Worm (Caenorhabditis elegans) whole organism, L2 larva: ENCODE data around the gene F35E8.2.

Experiments
- C34F6.9 ChIP-seq: fragments of 150-350 bp; optimal IDR thresholded peaks from 2 replicates; lab custom pipeline; 2014; ENCODE audit warnings: missing biosample characterization, missing genetic modification characterization
- F13H6.1 ChIP-seq: sonication (generic microtip); optimal IDR thresholded peaks from 2 replicates; lab custom pipeline; 2016; ENCODE audit warnings: missing genetic modification characterization, missing compliant biosample characterization
- R02D3.7 ChIP-seq: fragments of 150-350 bp; optimal IDR thresholded peaks from 2 replicates; lab custom pipeline; 2014; ENCODE audit warnings: missing biosample characterization, missing genetic modification characterization
- Y55F3AM.14 ChIP-seq: fragments of 200-800 bp; sonication (Bioruptor generic); optimal IDR thresholded peaks from 2 replicates; lab custom pipeline; 2018; ENCODE audit warnings: mild to moderate bottlenecking, missing genetic modification characterization, missing compliant biosample characterization
- ZK546.5 ChIP-seq: sonication (generic microtip); optimal IDR thresholded peaks from 2 replicates; lab custom pipeline; 2017; ENCODE audit warnings: missing biosample characterization, missing genetic modification characterization
- alr-1 ChIP-seq: fragments of 150-350 bp; optimal IDR thresholded peaks from 2 replicates; lab custom pipeline; 2014; ENCODE audit warnings: missing biosample characterization, missing genetic modification characterization
- aly-2 ChIP-seq: fragments of 150-350 bp; optimal IDR thresholded peaks from 2 replicates; lab custom pipeline; 2014; ENCODE audit warnings: missing biosample characterization, missing genetic modification characterization
- ama-1 ChIP-seq: fragments of 150-350 bp; optimal IDR thresholded peaks from 2 replicates; lab custom pipeline; 2018; ENCODE audit warnings: inconsistent platforms
- blmp-1 ChIP-seq: sonication (generic microtip); optimal IDR thresholded peaks from 2 replicates; lab custom pipeline; 2017; ENCODE audit warnings: missing genetic modification characterization, mild to moderate bottlenecking, missing compliant biosample characterization, antibody characterized with exemption, moderate library complexity; ENCODE audit not compliant: insufficient read depth
- ceh-16 ChIP-seq: fragments of 150-350 bp; optimal IDR thresholded peaks from 2 replicates; lab custom pipeline; 2014; ENCODE audit warnings: missing biosample characterization, missing genetic modification characterization
- ceh-82 ChIP-seq: fragments of 150-350 bp; optimal IDR thresholded peaks from 2 replicates; lab custom pipeline; 2014; ENCODE audit warnings: missing biosample characterization, missing genetic modification characterization
- crh-2 ChIP-seq: sonication (generic microtip); optimal IDR thresholded peaks from 2 replicates; lab custom pipeline; 2017; ENCODE audit warnings: missing biosample characterization, missing genetic modification characterization
- dmd-4 ChIP-seq: sonication (generic microtip); optimal IDR thresholded peaks from 2 replicates; lab custom pipeline; 2017; ENCODE audit warnings: missing biosample characterization, missing genetic modification characterization
- egl-27 ChIP-seq: sonication (generic microtip); optimal IDR thresholded peaks from 3 replicates; lab custom pipeline; 2017; ENCODE audit warnings: missing biosample characterization, missing genetic modification reagents, missing genetic modification characterization
- elt-1 ChIP-seq: fragments of 150-350 bp; optimal IDR thresholded peaks from 2 replicates; lab custom pipeline; 2014; ENCODE audit warnings: missing biosample characterization, missing genetic modification characterization
- elt-3 ChIP-seq: sonication (generic microtip); optimal IDR thresholded peaks from 2 replicates; lab custom pipeline; 2017; ENCODE audit warnings: missing biosample characterization, missing genetic modification characterization
- fos-1 ChIP-seq: fragments of 150-350 bp; optimal IDR thresholded peaks from 2 replicates; lab custom pipeline; 2014; ENCODE audit warnings: missing biosample characterization, missing genetic modification characterization
- gmeb-1 ChIP-seq: fragments of 150-350 bp; optimal IDR thresholded peaks from 2 replicates; lab custom pipeline; 2014; ENCODE audit warnings: missing biosample characterization, missing genetic modification characterization
- lin-11 ChIP-seq: fragments of 150-350 bp; sonication (generic microtip); optimal IDR thresholded peaks from 2 replicates; lab custom pipeline; 2014; ENCODE audit warnings: missing biosample characterization, missing genetic modification characterization, inconsistent platforms, mixed read lengths
- lin-13 ChIP-seq: fragments of 150-350 bp; optimal IDR thresholded peaks from 2 replicates; lab custom pipeline; 2014; ENCODE audit warnings: missing biosample characterization, missing genetic modification reagents, missing genetic modification characterization
- lin-39 ChIP-seq: fragments of 150-350 bp; optimal IDR thresholded peaks from 2 replicates; lab custom pipeline; 2014; ENCODE audit warnings: missing biosample characterization, missing genetic modification reagents, missing genetic modification characterization
- lsy-2 ChIP-seq, 2 experiments: fragments of 150-350 bp in 1 of 2; sonication (generic microtip) in 1 of 2; optimal IDR thresholded peaks; 2 replicates each; lab custom pipeline; 2014 to 2017; ENCODE audit warnings: missing biosample characterization in 2 of 2, missing genetic modification characterization in 2 of 2
- mab-5 ChIP-seq: fragments of 150-350 bp; optimal IDR thresholded peaks from 2 replicates; lab custom pipeline; 2014; ENCODE audit warnings: missing biosample characterization, missing genetic modification characterization
- mbf-1 ChIP-seq: sonication (generic microtip); optimal IDR thresholded peaks from 2 replicates; lab custom pipeline; 2017; ENCODE audit warnings: missing biosample characterization, missing genetic modification characterization
- mdl-1 ChIP-seq, 2 experiments: fragments of 150-350 bp in 1 of 2; sonication (generic microtip) in 1 of 2; optimal IDR thresholded peaks; 2 replicates each; lab custom pipeline; 2017; ENCODE audit warnings: missing biosample characterization in 2 of 2, missing genetic modification characterization in 2 of 2
- nhr-10 ChIP-seq: sonication (generic microtip); optimal IDR thresholded peaks from 2 replicates; lab custom pipeline; 2017; ENCODE audit warnings: missing biosample characterization, missing genetic modification characterization
- nhr-11 ChIP-seq: fragments of 150-350 bp; optimal IDR thresholded peaks from 2 replicates; lab custom pipeline; 2014; ENCODE audit warnings: missing biosample characterization, missing genetic modification characterization
- nhr-12 ChIP-seq: fragments of 150-350 bp; optimal IDR thresholded peaks from 2 replicates; lab custom pipeline; 2014; ENCODE audit warnings: missing biosample characterization, missing genetic modification characterization
- nhr-129 ChIP-seq: fragments of 150-350 bp; optimal IDR thresholded peaks from 2 replicates; lab custom pipeline; 2014; ENCODE audit warnings: missing biosample characterization, missing genetic modification characterization
- nhr-21 ChIP-seq: fragments of 150-350 bp; optimal IDR thresholded peaks from 2 replicates; lab custom pipeline; 2014; ENCODE audit warnings: missing biosample characterization, missing genetic modification characterization
- nhr-23 ChIP-seq: fragments of 150-350 bp; optimal IDR thresholded peaks from 2 replicates; lab custom pipeline; 2014; ENCODE audit warnings: missing biosample characterization, missing genetic modification reagents, missing genetic modification characterization
- nhr-237 ChIP-seq: fragments of 150-350 bp; optimal IDR thresholded peaks from 2 replicates; lab custom pipeline; 2014; ENCODE audit warnings: missing biosample characterization, missing genetic modification characterization
- nhr-25 ChIP-seq: fragments of 150-350 bp; sonication (generic microtip); optimal IDR thresholded peaks from 3 replicates; lab custom pipeline; 2014; ENCODE audit warnings: missing biosample characterization, missing genetic modification characterization
- nhr-6 ChIP-seq: fragments of 150-350 bp; optimal IDR thresholded peaks from 2 replicates; lab custom pipeline; 2014; ENCODE audit warnings: missing biosample characterization, missing genetic modification characterization
- nhr-77 ChIP-seq: fragments of 150-350 bp; optimal IDR thresholded peaks from 2 replicates; lab custom pipeline; 2014; ENCODE audit warnings: missing biosample characterization, missing genetic modification characterization
- peb-1 ChIP-seq: fragments of 150-350 bp; optimal IDR thresholded peaks from 2 replicates; lab custom pipeline; 2014; ENCODE audit warnings: missing biosample characterization, missing genetic modification characterization
- sem-4 ChIP-seq: fragments of 150-350 bp; optimal IDR thresholded peaks from 2 replicates; lab custom pipeline; 2014; ENCODE audit warnings: missing biosample characterization, missing genetic modification reagents, missing genetic modification characterization
- skn-1 ChIP-seq: sonication (generic microtip); optimal IDR thresholded peaks from 2 replicates; lab custom pipeline; 2017; ENCODE audit warnings: missing biosample characterization, missing genetic modification characterization
- sma-3 ChIP-seq: sonication (generic microtip); optimal IDR thresholded peaks from 2 replicates; lab custom pipeline; 2016; ENCODE audit warnings: missing genetic modification reagents, missing genetic modification characterization, missing compliant biosample characterization
- sma-9 ChIP-seq, 2 experiments: fragments of 150-350 bp in 1 of 2; sonication (generic microtip) in 1 of 2; optimal IDR thresholded peaks; 2 replicates each; lab custom pipeline; 2014 to 2016; ENCODE audit warnings: missing genetic modification characterization in 2 of 2, mild to moderate bottlenecking in 1 of 2, missing biosample characterization in 1 of 2, missing compliant biosample characterization in 1 of 2, missing genetic modification reagents in 1 of 2, moderate library complexity in 1 of 2
- snpc-4 ChIP-seq: fragments of 150-350 bp; optimal IDR thresholded peaks from 2 replicates; lab custom pipeline; 2014; ENCODE audit warnings: missing biosample characterization, missing genetic modification characterization
- unc-39 ChIP-seq: fragments of 150-350 bp; optimal IDR thresholded peaks from 2 replicates; lab custom pipeline; 2014; ENCODE audit warnings: missing biosample characterization, missing genetic modification characterization
- unc-55 ChIP-seq: fragments of 150-350 bp; sonication (generic microtip); optimal IDR thresholded peaks from 3 replicates; lab custom pipeline; 2014; ENCODE audit warnings: missing biosample characterization, missing genetic modification reagents, missing genetic modification characterization
- unc-62 ChIP-seq: fragments of 150-350 bp; optimal IDR thresholded peaks from 2 replicates; lab custom pipeline; 2014; ENCODE audit warnings: missing biosample characterization, missing genetic modification reagents, missing genetic modification characterization
- zag-1 ChIP-seq: fragments of 150-350 bp; optimal IDR thresholded peaks from 2 replicates; lab custom pipeline; 2014; ENCODE audit warnings: missing biosample characterization, missing genetic modification characterization
- ztf-1 ChIP-seq: fragments of 200-800 bp; sonication (Bioruptor generic); conservative IDR thresholded peaks from 2 replicates; pipeline ENCODE4 v1.3.6; 2022; ENCODE audit warnings: missing genetic modification characterization, missing compliant biosample characterization
- ztf-11 ChIP-seq: sonication (generic microtip); optimal IDR thresholded peaks from 2 replicates; lab custom pipeline; 2017; ENCODE audit warnings: missing biosample characterization, missing genetic modification characterization
- ztf-4 ChIP-seq: fragments of 150-350 bp; optimal IDR thresholded peaks from 2 replicates; lab custom pipeline; 2014; ENCODE audit warnings: missing biosample characterization, missing genetic modification characterization

Gene F35E8.2

DNA sequence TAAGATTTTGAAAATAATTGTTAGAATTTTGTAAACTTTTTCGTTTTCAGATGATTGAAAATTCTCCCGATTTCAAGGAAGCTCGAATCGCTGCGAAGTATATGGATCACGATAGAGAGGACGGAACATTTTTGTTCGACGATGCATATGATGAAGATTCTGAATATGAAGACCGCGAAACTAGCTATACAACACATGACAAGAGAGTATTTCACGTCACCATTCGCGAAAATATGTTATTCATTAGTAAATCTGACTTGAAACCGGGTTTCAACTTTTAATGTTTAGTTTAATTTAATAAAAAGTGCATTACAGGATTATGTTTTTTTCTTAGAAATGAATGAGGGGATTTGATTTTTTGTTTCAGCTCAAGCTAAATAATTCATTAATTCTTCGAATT is 35.1 kb upstream of the F35E8.2 start, which contains the start of gene str-57:
Gene str-57 (plus strand): TSS at position 301 of the 400 bp plus-strand sequence.
- no peak for TF ChIP-seq mbf-1
- TF ChIP-seq unc-39 (tag; lab: Kevin White, UChicago): no peak
- no peak for TF ChIP-seq nhr-21 (tag; lab: Kevin White, UChicago)
- no peak for TF ChIP-seq nhr-23 (tag; lab: Kevin White, UChicago)
- no peak for TF ChIP-seq nhr-11 (tag; lab: Kevin White, UChicago)
- no peak for TF ChIP-seq nhr-25 (tag; lab: Kevin White, UChicago)
- TF ChIP-seq ceh-16 (tag; lab: Kevin White, UChicago): no peak
- no peak for TF ChIP-seq skn-1 (tag; lab: Kevin White, UChicago)
- TF ChIP-seq ceh-82 (tag; lab: Kevin White, UChicago): no peak
- TF ChIP-seq elt-1 (tag; lab: Kevin White, UChicago): no peak
- TF ChIP-seq zag-1 (tag; lab: Kevin White, UChicago): no peak
- no peak for TF ChIP-seq nhr-10 (tag; lab: Kevin White, UChicago)
- no peak for TF ChIP-seq nhr-129 (tag; lab: Kevin White, UChicago)
- no peak for TF ChIP-seq unc-55 (GFP tag; lab: Kevin White, UChicago)
- TF ChIP-seq snpc-4 (tag; lab: Kevin White, UChicago): no peak

DNA sequence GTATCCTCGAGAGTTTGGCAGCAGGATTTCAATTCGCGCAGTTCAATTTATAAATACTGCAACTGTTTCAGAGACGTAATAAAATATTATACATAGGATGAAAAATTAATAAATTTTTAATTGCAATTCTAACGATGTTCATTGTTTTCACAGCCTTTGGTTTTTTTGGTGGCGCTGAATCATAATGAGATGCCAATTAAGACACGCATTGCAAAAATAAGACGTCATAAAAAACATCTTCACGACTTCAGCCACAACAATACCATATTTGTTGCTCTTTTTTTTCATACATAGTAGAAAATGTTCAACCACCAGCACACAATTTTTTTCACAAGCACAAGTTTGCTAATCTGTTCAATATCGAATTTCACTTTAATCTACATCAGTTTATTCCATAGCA is 33.2 kb upstream of the F35E8.2 start, which contains the start of gene str-56:
Gene str-56 (plus strand): TSS at position 301 of the 400 bp plus-strand sequence.
- TF ChIP-seq peb-1 (tag; lab: Kevin White, UChicago) (no peak), gmeb-1 (no peak), elt-3 (no peak)
- TF ChIP-seq, all 48 proteins: peak for 0

- TF ChIP-seq nhr-6 (tag; lab: Kevin White, UChicago): peak; percentile 29
- TF ChIP-seq egl-27 (tag; lab: Kevin White, UChicago): peak; percentile 37
- TF ChIP-seq F13H6.1 (tag; lab: Kevin White, UChicago): peak; percentile 70
- no peak for TF ChIP-seq zag-1 (tag; lab: Kevin White, UChicago)
- TF ChIP-seq snpc-4 (tag; lab: Kevin White, UChicago): peak; percentile 66
- TF ChIP-seq mdl-1 (tag; optimal IDR thresholded peaks at IDR 0.05; lab: Kevin White, UChicago): no peak
- TF ChIP-seq aly-2 (tag; lab: Kevin White, UChicago): no peak
- no peak for TF ChIP-seq nhr-23 (tag; lab: Kevin White, UChicago)
- TF ChIP-seq sma-9 (GFP tag; optimal IDR thresholded peaks at IDR 0.05; lab: Kevin White, UChicago): peak; percentile 85
- no peak for TF ChIP-seq sma-9 (tag; optimal IDR thresholded peaks at IDR 0.05; lab: Kevin White, UChicago)
- TF ChIP-seq sma-3 (GFP tag; lab: Kevin White, UChicago): peak; percentile 39
- TF ChIP-seq ZK546.5 (tag; lab: Kevin White, UChicago): no peak
- TF ChIP-seq mbf-1: no peak
- no peak for TF ChIP-seq skn-1 (tag; lab: Kevin White, UChicago)
- peak; percentile 90 for TF ChIP-seq Y55F3AM.14
- no peak for TF ChIP-seq unc-39 (tag; lab: Kevin White, UChicago)
- peak; percentile 83 for TF ChIP-seq nhr-129 (tag; lab: Kevin White, UChicago)
- no peak for TF ChIP-seq elt-3
- TF ChIP-seq elt-1 (tag; lab: Kevin White, UChicago): no peak
- peak; percentile 62 for TF ChIP-seq crh-2 (tag; lab: Kevin White, UChicago)
- no peak for TF ChIP-seq ztf-11 (tag; lab: Kevin White, UChicago)
- no peak for TF ChIP-seq nhr-11 (tag; lab: Kevin White, UChicago)
- peak; percentile 66 for TF ChIP-seq lin-13 (GFP tag; lab: Kevin White, UChicago)
- TF ChIP-seq alr-1 (tag; lab: Kevin White, UChicago): no peak
- TF ChIP-seq gmeb-1: peak; percentile 68
- TF ChIP-seq nhr-77 (tag; lab: Kevin White, UChicago): no peak
- no peak for TF ChIP-seq ztf-4 (tag; lab: Kevin White, UChicago)
- no peak for TF ChIP-seq peb-1 (tag; lab: Kevin White, UChicago)
- TF ChIP-seq lin-11: peak; percentile 80
- peak; percentile 8 for TF ChIP-seq blmp-1 (tag; lab: Kevin White, UChicago)
- TF ChIP-seq R02D3.7 (tag; lab: Kevin White, UChicago): no peak
- TF ChIP-seq sem-4 (tag; lab: Kevin White, UChicago): no peak
- TF ChIP-seq nhr-12 (tag; lab: Kevin White, UChicago): no peak
- TF ChIP-seq ceh-82 (tag; lab: Kevin White, UChicago): peak; percentile 71
- TF ChIP-seq ztf-1 (GFP tag; lab: Robert Waterston, UW): no peak
- no peak for TF ChIP-seq unc-62
- no peak for TF ChIP-seq dmd-4 (tag; lab: Kevin White, UChicago)
- TF ChIP-seq nhr-25 (tag; lab: Kevin White, UChicago): no peak
- peak; percentile 65 for TF ChIP-seq fos-1
- TF ChIP-seq C34F6.9 (tag; lab: Kevin White, UChicago): peak; percentile 46
- TF ChIP-seq ama-1 (lab: Kevin White, UChicago): no peak
- no peak for TF ChIP-seq lin-39 (tag; lab: Kevin White, UChicago)
- TF ChIP-seq nhr-21 (tag; lab: Kevin White, UChicago): peak; percentile 73
- TF ChIP-seq nhr-237 (tag; lab: Kevin White, UChicago): peak; percentile 5
- no peak for TF ChIP-seq mab-5 (tag; lab: Kevin White, UChicago)
- no peak for TF ChIP-seq nhr-10 (tag; lab: Kevin White, UChicago)
- peak in 1 of 2 experiments; percentile 51 for TF ChIP-seq lsy-2 (tag; optimal IDR thresholded peaks at IDR 0.05; lab: Kevin White, UChicago)
These were observed 31.7 kb upstream of the F35E8.2 start for ce11 chrV:15873762-15874161.
